Worm (Caenorhabditis elegans): ENCODE measurements around the gene T19D12.2.
A peak's percentile ranks its signal among the peaks of the same experiment; 100 is the strongest.

Gene T19D12.2

ce11 chrII:6695388-6695787 is 34.3 kb downstream of the T19D12.2 start, which contains the start of gene C18H9.5:
C18H9.5 (minus strand) TSS chrII:6695566.
- no peak for TF ChIP-seq ces-1 (GFP tag; optimal IDR thresholded peaks at IDR 0.05)
- TF ChIP-seq D1046.2 (GFP tag; IDR thresholded peaks at IDR 0.05), result no peak
- TF ChIP-seq madf-5 (GFP tag; IDR thresholded peaks at IDR 0.05), result no peak
- TF ChIP-seq ceh-32 (tag; optimal IDR thresholded peaks at IDR 0.05; ENCODE audit: poor library complexity), result no peak
- peak; percentile 52 for TF ChIP-seq hlh-30 (tag; optimal IDR thresholded peaks at IDR 0.05; ENCODE audit: insufficient read depth)
- TF ChIP-seq pqm-1 (tag; optimal IDR thresholded peaks at IDR 0.05), result no peak
- TF ChIP-seq dmd-6 (GFP tag; IDR thresholded peaks at IDR 0.05), result 0 out of 2 replicates have a peak, but pooled peaks have one; percentile 8
- peak in 1 of 2 experiments; percentile 6 for TF ChIP-seq unc-62 (GFP tag; optimal IDR thresholded peaks at IDR 0.05 in 1 of 2)
- no peak for TF ChIP-seq unc-62 (tag; optimal IDR thresholded peaks at IDR 0.05)
- no peak for TF ChIP-seq ceh-44 (GFP tag; IDR thresholded peaks at IDR 0.05)
- no peak for TF ChIP-seq fkh-10 (GFP tag; optimal IDR thresholded peaks at IDR 0.05)
- TF ChIP-seq lin-29 (GFP tag; IDR thresholded peaks at IDR 0.05), result no peak
- no peak for TF ChIP-seq saeg-2 (GFP tag; IDR thresholded peaks at IDR 0.05)

- no peak for TF ChIP-seq snpc-4 (tag; optimal IDR thresholded peaks at IDR 0.05)
- no peak for TF ChIP-seq lim-7 (GFP tag; IDR thresholded peaks at IDR 0.05)
- no peak for TF ChIP-seq nhr-25 (tag; optimal IDR thresholded peaks at IDR 0.05; ENCODE audit: borderline replicate concordance, insufficient read depth)
- TF ChIP-seq dmd-9 (GFP tag; IDR thresholded peaks at IDR 0.05), result no peak
- no peak for TF ChIP-seq madf-9 (GFP tag; conservative IDR thresholded peaks at IDR 0.05)
- no peak for TF ChIP-seq unc-39 (tag; optimal IDR thresholded peaks at IDR 0.05)
- TF ChIP-seq F10B5.3 (tag; optimal IDR thresholded peaks at IDR 0.05), result no peak
- TF ChIP-seq mxl-3 (GFP tag; optimal IDR thresholded peaks at IDR 0.05), result no peak
- no peak for TF ChIP-seq ces-1 (GFP tag; optimal IDR thresholded peaks at IDR 0.05)
- TF ChIP-seq F44E2.7 (GFP tag; IDR thresholded peaks at IDR 0.05), result no peak
- TF ChIP-seq dpl-1 (GFP tag; optimal IDR thresholded peaks at IDR 0.05), result no peak
These were observed 37.6 kb downstream of the T19D12.2 start, which contains the start of gene C18H9.1 for ce11 chrII:6698784-6699183. C18H9.1 (plus strand) TSS chrII:6699084.

ce11 chrII:6701497-6701896 is 40.4 kb downstream of the T19D12.2 start, which contains the start of gene C18H9.6:
C18H9.6 (minus strand) TSS chrII:6701625.
- no peak for TF ChIP-seq lin-13 (GFP tag; optimal IDR thresholded peaks at IDR 0.05)
- TF ChIP-seq Y5F2A.4 (GFP tag; optimal IDR thresholded peaks at IDR 0.05), result no peak
- no peak for TF ChIP-seq mxl-2 (GFP tag; conservative IDR thresholded peaks at IDR 0.05)
- TF ChIP-seq D1046.2 (GFP tag; IDR thresholded peaks at IDR 0.05), result no peak
- TF ChIP-seq lin-39 (tag; optimal IDR thresholded peaks at IDR 0.05), result no peak
- TF ChIP-seq rbr-2 (tag; optimal IDR thresholded peaks at IDR 0.05), result no peak
- TF ChIP-seq pha-4 (GFP tag; IDR thresholded peaks at IDR 0.05), result no peak
- TF ChIP-seq pha-4 (tag; optimal IDR thresholded peaks at IDR 0.05), result no peak
- TF ChIP-seq ceh-28 (tag; optimal IDR thresholded peaks at IDR 0.05), result no peak
- TF ChIP-seq ztf-11 (tag; optimal IDR thresholded peaks at IDR 0.05), result no peak
- TF ChIP-seq egl-27 (tag; optimal IDR thresholded peaks at IDR 0.05), result no peak
- TF ChIP-seq ZK337.2 (GFP tag; IDR thresholded peaks at IDR 0.05), result no peak
- TF ChIP-seq set-16 (GFP tag; IDR thresholded peaks at IDR 0.05), result no peak
- TF ChIP-seq php-3 (GFP tag; IDR thresholded peaks at IDR 0.05), result peak; percentile 79
- no peak for TF ChIP-seq dmd-9 (GFP tag; IDR thresholded peaks at IDR 0.05)
- TF ChIP-seq unc-130 (GFP tag; optimal IDR thresholded peaks at IDR 0.05), result no peak
- TF ChIP-seq lin-1 (GFP tag; IDR thresholded peaks at IDR 0.05), result peak; percentile 77
- TF ChIP-seq nhr-6 (tag; optimal IDR thresholded peaks at IDR 0.05), result no peak
- TF ChIP-seq dve-1 (tag; optimal IDR thresholded peaks at IDR 0.05; ENCODE audit: insufficient read depth), result peak; percentile 80
- no peak for TF ChIP-seq ZK546.5 (tag; optimal IDR thresholded peaks at IDR 0.05)
- no peak for TF ChIP-seq madf-9 (GFP tag; conservative IDR thresholded peaks at IDR 0.05)
- no peak for TF ChIP-seq daf-19 (GFP tag; conservative IDR thresholded peaks at IDR 0.05)
- no peak for TF ChIP-seq dmd-8 (GFP tag; IDR thresholded peaks at IDR 0.05)
- TF ChIP-seq hlh-11 (tag; optimal IDR thresholded peaks at IDR 0.05), result peak; percentile 58
- peak; percentile 73 for TF ChIP-seq pqm-1 (tag; optimal IDR thresholded peaks at IDR 0.05)
- TF ChIP-seq hmg-1.1 (GFP tag; IDR thresholded peaks at IDR 0.05), result no peak
- TF ChIP-seq lir-3 (tag; optimal IDR thresholded peaks at IDR 0.05), result no peak
- peak; percentile 57 for TF ChIP-seq nhr-48 (tag; optimal IDR thresholded peaks at IDR 0.05)
- no peak for TF ChIP-seq snpc-1.2 (GFP tag; IDR thresholded peaks at IDR 0.05)
- TF ChIP-seq lim-7 (GFP tag; IDR thresholded peaks at IDR 0.05), result no peak
- TF ChIP-seq zip-2 (tag; optimal IDR thresholded peaks at IDR 0.05), result no peak
